Worm (Caenorhabditis elegans) whole organism, L3 larva: Measurements from ENCODE around the gene Y48C3A.5.

ENCODE experiments used
- R02D3.7 ChIP-seq: fragments of 150-350 bp; optimal IDR thresholded peaks from 2 replicates; lab custom pipeline; 2014; ENCODE audit warnings: missing biosample characterization, missing genetic modification characterization
- ZK546.5 ChIP-seq: sonication (generic microtip); optimal IDR thresholded peaks from 2 replicates; lab custom pipeline; 2017; ENCODE audit warnings: missing biosample characterization, missing genetic modification characterization
- aly-2 ChIP-seq: fragments of 150-350 bp; optimal IDR thresholded peaks from 2 replicates; lab custom pipeline; 2014; ENCODE audit warnings: missing biosample characterization, missing genetic modification characterization
- ama-1 ChIP-seq: fragments of 150-350 bp; optimal IDR thresholded peaks from 2 replicates; lab custom pipeline; 2018
- ceh-16 ChIP-seq: sonication (generic microtip); optimal IDR thresholded peaks from 2 replicates; lab custom pipeline; 2017; ENCODE audit warnings: missing biosample characterization, missing genetic modification characterization
- ceh-28 ChIP-seq: fragments of 150-350 bp; optimal IDR thresholded peaks from 2 replicates; lab custom pipeline; 2014; ENCODE audit warnings: missing biosample characterization, missing genetic modification reagents, missing genetic modification characterization
- ceh-82 ChIP-seq: fragments of 150-350 bp; optimal IDR thresholded peaks from 2 replicates; lab custom pipeline; 2014; ENCODE audit warnings: missing biosample characterization, missing genetic modification characterization
- ceh-9 ChIP-seq: sonication (generic microtip); optimal IDR thresholded peaks from 2 replicates; lab custom pipeline; 2018; ENCODE audit warnings: missing biosample characterization, missing genetic modification characterization
- daf-12 ChIP-seq: fragments of 150-350 bp; optimal IDR thresholded peaks from 2 replicates; lab custom pipeline; 2014; ENCODE audit warnings: missing biosample characterization, missing genetic modification reagents, missing genetic modification characterization
- egl-27 ChIP-seq: sonication (generic microtip); optimal IDR thresholded peaks from 4 replicates; lab custom pipeline; 2017; ENCODE audit warnings: missing biosample characterization, missing genetic modification reagents, missing genetic modification characterization
- egl-5 ChIP-seq: fragments of 150-350 bp; optimal IDR thresholded peaks from 2 replicates; lab custom pipeline; 2017; ENCODE audit warnings: missing biosample characterization, missing genetic modification reagents, missing genetic modification characterization, inconsistent platforms
- elt-1 ChIP-seq: fragments of 150-350 bp; optimal IDR thresholded peaks from 2 replicates; lab custom pipeline; 2014; ENCODE audit warnings: missing biosample characterization, missing genetic modification characterization
- elt-2 ChIP-seq: sonication (generic microtip); optimal IDR thresholded peaks from 2 replicates; lab custom pipeline; 2016; ENCODE audit warnings: missing genetic modification reagents, mild to moderate bottlenecking, missing genetic modification characterization, missing compliant biosample characterization
- eor-1 ChIP-seq, 2 experiments: fragments of 150-350 bp; optimal IDR thresholded peaks; 2 replicates each; lab custom pipeline; 2014 to 2018; ENCODE audit warnings: missing biosample characterization in 2 of 2, missing genetic modification characterization in 2 of 2
- fkh-10 ChIP-seq: sonication (generic microtip); optimal IDR thresholded peaks from 2 replicates; lab custom pipeline; 2017; ENCODE audit warnings: missing biosample characterization, missing genetic modification reagents, missing genetic modification characterization
- fkh-2 ChIP-seq: fragments of 150-350 bp; optimal IDR thresholded peaks from 2 replicates; lab custom pipeline; 2014; ENCODE audit warnings: missing biosample characterization, missing genetic modification reagents, missing genetic modification characterization
- fos-1 ChIP-seq: fragments of 150-350 bp; optimal IDR thresholded peaks from 2 replicates; lab custom pipeline; 2014; ENCODE audit warnings: missing biosample characterization, missing genetic modification characterization
- hmg-11 ChIP-seq: sonication (generic microtip); optimal IDR thresholded peaks from 2 replicates; lab custom pipeline; 2016; ENCODE audit warnings: missing genetic modification characterization, missing compliant biosample characterization
- jun-1 ChIP-seq: fragments of 150-350 bp; optimal IDR thresholded peaks from 2 replicates; lab custom pipeline; 2014; ENCODE audit warnings: missing biosample characterization, missing genetic modification reagents, missing genetic modification characterization
- lin-15B ChIP-seq: fragments of 150-350 bp; optimal IDR thresholded peaks from 2 replicates; lab custom pipeline; 2014; ENCODE audit warnings: missing biosample characterization, missing genetic modification characterization
- lin-39 ChIP-seq: fragments of 150-350 bp; optimal IDR thresholded peaks from 2 replicates; lab custom pipeline; 2018; ENCODE audit warnings: missing biosample characterization, missing genetic modification reagents, missing genetic modification characterization
- lsy-12 ChIP-seq: sonication (generic microtip); optimal IDR thresholded peaks from 2 replicates; lab custom pipeline; 2016; ENCODE audit warnings: mild to moderate bottlenecking, missing genetic modification characterization, missing compliant biosample characterization
- mdl-1 ChIP-seq: fragments of 150-350 bp; optimal IDR thresholded peaks from 2 replicates; lab custom pipeline; 2014; ENCODE audit warnings: missing biosample characterization, missing genetic modification characterization
- mml-1 ChIP-seq: fragments of 150-350 bp; sonication (generic microtip); optimal IDR thresholded peaks from 3 replicates; lab custom pipeline; 2014; ENCODE audit warnings: missing biosample characterization, missing genetic modification characterization
- nfya-1 ChIP-seq: sonication (generic microtip); optimal IDR thresholded peaks from 2 replicates; lab custom pipeline; 2017; ENCODE audit warnings: missing genetic modification characterization, mild to moderate bottlenecking, missing compliant biosample characterization, antibody characterized with exemption, moderate library complexity; ENCODE audit not compliant: insufficient read depth
- nhr-11 ChIP-seq: fragments of 150-350 bp; optimal IDR thresholded peaks from 2 replicates; lab custom pipeline; 2014; ENCODE audit warnings: missing biosample characterization, missing genetic modification characterization
- nhr-12 ChIP-seq: fragments of 150-350 bp; optimal IDR thresholded peaks from 2 replicates; lab custom pipeline; 2014; ENCODE audit warnings: missing biosample characterization, missing genetic modification characterization
- nhr-23 ChIP-seq: fragments of 150-350 bp; optimal IDR thresholded peaks from 2 replicates; lab custom pipeline; 2014; ENCODE audit warnings: missing biosample characterization, missing genetic modification reagents, missing genetic modification characterization
- nhr-237 ChIP-seq: fragments of 150-350 bp; optimal IDR thresholded peaks from 2 replicates; lab custom pipeline; 2014; ENCODE audit warnings: missing biosample characterization, missing genetic modification characterization
- nhr-25 ChIP-seq: sonication (generic microtip); optimal IDR thresholded peaks from 2 replicates; lab custom pipeline; 2017; ENCODE audit warnings: missing biosample characterization, missing genetic modification characterization
- nhr-28 ChIP-seq: fragments of 150-350 bp; optimal IDR thresholded peaks from 2 replicates; lab custom pipeline; 2014; ENCODE audit warnings: missing biosample characterization, missing genetic modification characterization
- nhr-43 ChIP-seq: sonication (generic microtip); optimal IDR thresholded peaks from 2 replicates; lab custom pipeline; 2016; ENCODE audit warnings: mild to moderate bottlenecking, missing genetic modification characterization, missing compliant biosample characterization; ENCODE audit not compliant: poor library complexity, severe bottlenecking
- nhr-67 ChIP-seq: fragments of 150-350 bp; optimal IDR thresholded peaks from 2 replicates; lab custom pipeline; 2014; ENCODE audit warnings: missing biosample characterization, missing genetic modification characterization
- nhr-77 ChIP-seq: fragments of 150-350 bp; optimal IDR thresholded peaks from 2 replicates; lab custom pipeline; 2014; ENCODE audit warnings: missing biosample characterization, missing genetic modification characterization
- pha-4 ChIP-seq: fragments of 150-350 bp; optimal IDR thresholded peaks from 2 replicates; lab custom pipeline; 2014; ENCODE audit warnings: missing biosample characterization, missing genetic modification reagents, missing genetic modification characterization
- pqm-1 ChIP-seq: fragments of 150-350 bp; optimal IDR thresholded peaks from 2 replicates; lab custom pipeline; 2017; ENCODE audit warnings: missing biosample characterization, missing genetic modification characterization, inconsistent platforms
- sea-2 ChIP-seq: fragments of 150-350 bp; sonication (generic microtip); optimal IDR thresholded peaks from 4 replicates; lab custom pipeline; 2014; ENCODE audit warnings: missing biosample characterization, missing genetic modification reagents, missing genetic modification characterization
- skn-1 ChIP-seq: fragments of 150-350 bp; optimal IDR thresholded peaks from 2 replicates; lab custom pipeline; 2014; ENCODE audit warnings: missing biosample characterization, missing genetic modification characterization
- snpc-4 ChIP-seq: fragments of 150-350 bp; optimal IDR thresholded peaks from 2 replicates; lab custom pipeline; 2014; ENCODE audit warnings: missing biosample characterization, missing genetic modification characterization
- tbx-2 ChIP-seq: sonication (generic microtip); optimal IDR thresholded peaks from 2 replicates; lab custom pipeline; 2016; ENCODE audit warnings: mild to moderate bottlenecking, missing genetic modification characterization, missing compliant biosample characterization
- unc-39 ChIP-seq: sonication (generic microtip); optimal IDR thresholded peaks from 4 replicates; lab custom pipeline; 2017; ENCODE audit warnings: missing biosample characterization, missing genetic modification characterization
- unc-62 ChIP-seq: fragments of 150-350 bp; sonication (generic microtip); optimal IDR thresholded peaks from 4 replicates; lab custom pipeline; 2014; ENCODE audit warnings: missing biosample characterization, missing genetic modification reagents, missing genetic modification characterization
- zag-1 ChIP-seq: fragments of 150-350 bp; optimal IDR thresholded peaks from 2 replicates; lab custom pipeline; 2014; ENCODE audit warnings: missing biosample characterization, missing genetic modification characterization
- ztf-11 ChIP-seq: fragments of 150-350 bp; optimal IDR thresholded peaks from 2 replicates; lab custom pipeline; 2014; ENCODE audit warnings: missing biosample characterization, missing genetic modification characterization
- ztf-4 ChIP-seq: fragments of 150-350 bp; optimal IDR thresholded peaks from 2 replicates; lab custom pipeline; 2014; ENCODE audit warnings: missing biosample characterization, missing genetic modification characterization

Gene Y48C3A.5

ce11 chrII:13330359-13330758 lies 59.5 kb downstream of the Y48C3A.5 start, which contains the start of gene sam-10:
Gene sam-10, minus strand, starts transcription at chrII:13330525.
- TF ChIP-seq ceh-9 (tag; lab: Kevin White, UChicago) (no peak), nhr-43 (tag; lab: Kevin White, UChicago) (no peak), pqm-1 (tag; lab: Kevin White, UChicago) (no peak), ceh-82 (tag; lab: Kevin White, UChicago) (no peak), R02D3.7 (tag; lab: Kevin White, UChicago) (no peak), nhr-77 (tag; lab: Kevin White, UChicago) (no peak), ama-1 (lab: Kevin White, UChicago) (no peak), ztf-11 (no peak), pha-4 (tag; lab: Kevin White, UChicago) (no peak), unc-62 (GFP tag; lab: Kevin White, UChicago) (no peak), eor-1 (tag; optimal IDR thresholded peaks at IDR 0.05; lab: Kevin White, UChicago) (no peak), lin-15B (tag; lab: Kevin White, UChicago) (no peak), nhr-67 (tag; lab: Kevin White, UChicago) (no peak), nhr-12 (tag; lab: Kevin White, UChicago) (no peak), unc-39 (tag; lab: Kevin White, UChicago) (no peak), zag-1 (tag; lab: Kevin White, UChicago) (no peak), nhr-11 (tag; lab: Kevin White, UChicago) (no peak)

- TF ChIP-seq pqm-1 (tag; lab: Kevin White, UChicago) (peak; percentile 31), elt-1 (tag; lab: Kevin White, UChicago) (no peak), elt-2 (tag; lab: Kevin White, UChicago) (peak; percentile 42), pha-4 (tag; lab: Kevin White, UChicago) (peak; percentile 93)
Observed at ce11 chrII:13333103-13333764, 62.4 kb downstream of the Y48C3A.5 start.

- peak; percentile 91 for TF ChIP-seq tbx-2
- TF ChIP-seq R02D3.7 (tag; lab: Kevin White, UChicago), result peak; percentile 49
- TF ChIP-seq ceh-28 (tag; lab: Kevin White, UChicago), result peak; percentile 92
- TF ChIP-seq egl-5 (tag; lab: Kevin White, UChicago), result no peak
- peak; percentile 56 for TF ChIP-seq elt-1 (tag; lab: Kevin White, UChicago)
- TF ChIP-seq nhr-43 (tag; lab: Kevin White, UChicago), result peak; percentile 85
- TF ChIP-seq ztf-4 (tag; lab: Kevin White, UChicago), result peak; percentile 79
- TF ChIP-seq nhr-77 (tag; lab: Kevin White, UChicago), result no peak
- TF ChIP-seq aly-2 (tag; lab: Kevin White, UChicago), result no peak
- peak; percentile 88 for TF ChIP-seq nhr-23 (tag; lab: Kevin White, UChicago)
- TF ChIP-seq nhr-67 (tag; lab: Kevin White, UChicago), result no peak
- TF ChIP-seq nhr-11 (tag; lab: Kevin White, UChicago), result peak; percentile 33
- TF ChIP-seq nfya-1 (tag; lab: Kevin White, UChicago), result peak; percentile 83
- no peak for TF ChIP-seq lin-15B (tag; lab: Kevin White, UChicago)
- no peak for TF ChIP-seq ceh-9 (tag; lab: Kevin White, UChicago)
- no peak for TF ChIP-seq skn-1 (tag; lab: Kevin White, UChicago)
- TF ChIP-seq nhr-25 (tag; lab: Kevin White, UChicago), result peak; percentile 88
- no peak for TF ChIP-seq fkh-2
- TF ChIP-seq fos-1, result no peak
- TF ChIP-seq zag-1 (tag; lab: Kevin White, UChicago), result peak; percentile 58
- no peak for TF ChIP-seq nhr-28 (tag; lab: Kevin White, UChicago)
- peak; percentile 62 for TF ChIP-seq lin-39 (tag; lab: Kevin White, UChicago)
- no peak for TF ChIP-seq ZK546.5 (tag; lab: Kevin White, UChicago)
- peak; percentile 61 for TF ChIP-seq mdl-1 (tag; lab: Kevin White, UChicago)
- peak; percentile 90 for TF ChIP-seq hmg-11 (tag; lab: Kevin White, UChicago)
- peak; percentile 29 for TF ChIP-seq pqm-1 (tag; lab: Kevin White, UChicago)
- TF ChIP-seq sea-2, result peak; percentile 52
- no peak for TF ChIP-seq daf-12 (tag; lab: Kevin White, UChicago)
- TF ChIP-seq egl-27 (tag; lab: Kevin White, UChicago), result peak; percentile 2
- TF ChIP-seq ama-1 (lab: Kevin White, UChicago), result peak; percentile 18
- no peak for TF ChIP-seq mml-1 (tag; lab: Kevin White, UChicago)
- TF ChIP-seq jun-1 (tag; lab: Kevin White, UChicago), result peak; percentile 68
- TF ChIP-seq fkh-10 (GFP tag; lab: Kevin White, UChicago), result peak; percentile 7
- peak; percentile 68 for TF ChIP-seq pha-4 (tag; lab: Kevin White, UChicago)
- no peak for TF ChIP-seq ceh-16 (tag; lab: Kevin White, UChicago)
- TF ChIP-seq nhr-237 (tag; lab: Kevin White, UChicago), result no peak
- TF ChIP-seq snpc-4 (tag; lab: Kevin White, UChicago), result peak; percentile 87
- TF ChIP-seq unc-39 (tag; lab: Kevin White, UChicago), result no peak
- peak; percentile 68 for TF ChIP-seq lsy-12 (tag; lab: Kevin White, UChicago)
- TF ChIP-seq unc-62 (GFP tag; lab: Kevin White, UChicago), result peak; percentile 14
- no peak for TF ChIP-seq ztf-11
Observed at ce11 chrII:13334966-13335698, 64.3 kb downstream of the Y48C3A.5 start.
